Fruit fly (Drosophila melanogaster): ENCODE measurements around the gene CG34376.

The CG34376 gene

dm6 chr3R:22447874-22448254 lies at the start of gene CG34376 (continued):
- TF ChIP-seq ara (GFP tag; IDR thresholded peaks at IDR 0.05) (peak; percentile 51), gsb-n (tag; optimal IDR thresholded peaks at IDR 0.05) (peak; percentile 72), Deaf1 (tag; optimal IDR thresholded peaks at IDR 0.05) (peak; percentile 26), ato (GFP tag; IDR thresholded peaks at IDR 0.05; ENCODE audit: partially characterized antibody) (peak; percentile 44; the same call in 1 of the 2 replicates), CG9817 (tag; optimal IDR thresholded peaks at IDR 0.05) (peak; percentile 11), CG18011 (GFP tag; optimal IDR thresholded peaks at IDR 0.05) (no peak), CG2199 (GFP tag; IDR thresholded peaks at IDR 0.05) (0 out of 3 replicates have a peak, but pooled peaks have one; percentile 61), CG8478 (optimal IDR thresholded peaks at IDR 0.05) (no peak), crp (GFP tag; optimal IDR thresholded peaks at IDR 0.05) (peak in 1 of 2 experiments; percentile 66), CG11398 (GFP tag; optimal IDR thresholded peaks at IDR 0.05) (no peak), corto (GFP tag; optimal IDR thresholded peaks at IDR 0.05) (no peak), CG12769 (tag; optimal IDR thresholded peaks at IDR 0.05) (no peak), Dref (GFP tag; IDR thresholded peaks at IDR 0.05) (peak; percentile 52), CG43689 (GFP tag; IDR thresholded peaks at IDR 0.05) (no peak), Nf-YC (tag; optimal IDR thresholded peaks at IDR 0.05) (peak; percentile 54), dimm (GFP tag; IDR thresholded peaks at IDR 0.05) (no peak), CG18476 (GFP tag; optimal IDR thresholded peaks at IDR 0.05) (no peak), sim (GFP tag; IDR thresholded peaks at IDR 0.05) (no peak), gsb (GFP tag; IDR thresholded peaks at IDR 0.05) (peak; percentile 59), CG31388 (GFP tag; optimal IDR thresholded peaks at IDR 0.05) (no peak), CG6654 (GFP tag; optimal IDR thresholded peaks at IDR 0.05) (no peak), CG15696 (tag; optimal IDR thresholded peaks at IDR 0.05) (no peak), CG8765 (GFP tag; IDR thresholded peaks at IDR 0.05) (no peak), YL-1 (GFP tag; optimal IDR thresholded peaks at IDR 0.05) (peak; percentile 48), repo (GFP tag; optimal IDR thresholded peaks at IDR 0.05) (no peak), chn (GFP tag; optimal IDR thresholded peaks at IDR 0.05) (no peak), lmd (GFP tag; IDR thresholded peaks at IDR 0.05) (peak; percentile 45), D (optimal IDR thresholded peaks at IDR 0.05) (no peak), D (GFP tag; optimal IDR thresholded peaks at IDR 0.05) (no peak), seq (GFP tag; IDR thresholded peaks at IDR 0.05) (no peak; the same call in 1 of the 2 replicates), CG4707 (GFP tag; optimal IDR thresholded peaks at IDR 0.05) (peak; percentile 9), caup (GFP tag; optimal IDR thresholded peaks at IDR 0.05; ENCODE audit: severe bottlenecking) (peak; percentile 41), CG30431 (GFP tag; optimal IDR thresholded peaks at IDR 0.05) (peak; percentile 8), CG15514 (GFP tag; optimal IDR thresholded peaks at IDR 0.05) (peak; percentile 67), CG10321 (GFP tag; IDR thresholded peaks at IDR 0.05) (no peak), CG4617 (GFP tag; optimal IDR thresholded peaks at IDR 0.05; ENCODE audit: borderline replicate concordance) (peak; percentile 4), Bdp1 (GFP tag; optimal IDR thresholded peaks at IDR 0.05) (no peak), bab2 (GFP tag; optimal IDR thresholded peaks at IDR 0.05) (no peak), mam (GFP tag; optimal IDR thresholded peaks at IDR 0.05) (peak; percentile 10), CG1647 (GFP tag; optimal IDR thresholded peaks at IDR 0.05) (peak; percentile 1), Hand (GFP tag; optimal IDR thresholded peaks at IDR 0.05) (no peak), CG11456 (GFP tag; IDR thresholded peaks at IDR 0.05) (peak; percentile 66; the same call in 2 of the 3 replicates), CG12659 (GFP tag; optimal IDR thresholded peaks at IDR 0.05) (peak; percentile 64), BtbVII (GFP tag; optimal IDR thresholded peaks at IDR 0.05) (peak; percentile 41), CG33557 (GFP tag; optimal IDR thresholded peaks at IDR 0.05) (no peak), ems (GFP tag; optimal IDR thresholded peaks at IDR 0.05) (no peak), pho (GFP tag; optimal IDR thresholded peaks at IDR 0.05) (no peak), pzg (GFP tag; optimal IDR thresholded peaks at IDR 0.05) (peak; percentile 68), MESR4 (GFP tag; optimal IDR thresholded peaks at IDR 0.05) (peak; percentile 52), zfh2 (GFP tag; optimal IDR thresholded peaks at IDR 0.05) (peak; percentile 28), usp (GFP tag; optimal IDR thresholded peaks at IDR 0.05) (no peak), CG14014 (GFP tag; IDR thresholded peaks at IDR 0.05) (peak; percentile 41)
